Worm (Caenorhabditis elegans) whole organism, L2 larva: Measurements from ENCODE around the gene irld-47.

Experiments
- C34F6.9 ChIP-seq: fragments of 150-350 bp; optimal IDR thresholded peaks from 2 replicates; lab custom pipeline; 2014; ENCODE audit warnings: missing biosample characterization, missing genetic modification characterization
- F13H6.1 ChIP-seq: sonication (generic microtip); optimal IDR thresholded peaks from 2 replicates; lab custom pipeline; 2016; ENCODE audit warnings: missing genetic modification characterization, missing compliant biosample characterization
- Y55F3AM.14 ChIP-seq: fragments of 200-800 bp; sonication (Bioruptor generic); optimal IDR thresholded peaks from 2 replicates; lab custom pipeline; 2018; ENCODE audit warnings: mild to moderate bottlenecking, missing genetic modification characterization, missing compliant biosample characterization
- ZK546.5 ChIP-seq: sonication (generic microtip); optimal IDR thresholded peaks from 2 replicates; lab custom pipeline; 2017; ENCODE audit warnings: missing biosample characterization, missing genetic modification characterization
- alr-1 ChIP-seq: fragments of 150-350 bp; optimal IDR thresholded peaks from 2 replicates; lab custom pipeline; 2014; ENCODE audit warnings: missing biosample characterization, missing genetic modification characterization
- ama-1 ChIP-seq: fragments of 150-350 bp; optimal IDR thresholded peaks from 2 replicates; lab custom pipeline; 2018; ENCODE audit warnings: inconsistent platforms
- blmp-1 ChIP-seq: sonication (generic microtip); optimal IDR thresholded peaks from 2 replicates; lab custom pipeline; 2017; ENCODE audit warnings: missing genetic modification characterization, mild to moderate bottlenecking, missing compliant biosample characterization, antibody characterized with exemption, moderate library complexity; ENCODE audit not compliant: insufficient read depth
- ceh-16 ChIP-seq: fragments of 150-350 bp; optimal IDR thresholded peaks from 2 replicates; lab custom pipeline; 2014; ENCODE audit warnings: missing biosample characterization, missing genetic modification characterization
- crh-2 ChIP-seq: sonication (generic microtip); optimal IDR thresholded peaks from 2 replicates; lab custom pipeline; 2017; ENCODE audit warnings: missing biosample characterization, missing genetic modification characterization
- dmd-4 ChIP-seq: sonication (generic microtip); optimal IDR thresholded peaks from 2 replicates; lab custom pipeline; 2017; ENCODE audit warnings: missing biosample characterization, missing genetic modification characterization
- egl-27 ChIP-seq: sonication (generic microtip); optimal IDR thresholded peaks from 3 replicates; lab custom pipeline; 2017; ENCODE audit warnings: missing biosample characterization, missing genetic modification reagents, missing genetic modification characterization
- elt-1 ChIP-seq: fragments of 150-350 bp; optimal IDR thresholded peaks from 2 replicates; lab custom pipeline; 2014; ENCODE audit warnings: missing biosample characterization, missing genetic modification characterization
- elt-3 ChIP-seq: sonication (generic microtip); optimal IDR thresholded peaks from 2 replicates; lab custom pipeline; 2017; ENCODE audit warnings: missing biosample characterization, missing genetic modification characterization
- gmeb-1 ChIP-seq: fragments of 150-350 bp; optimal IDR thresholded peaks from 2 replicates; lab custom pipeline; 2014; ENCODE audit warnings: missing biosample characterization, missing genetic modification characterization
- lin-11 ChIP-seq: fragments of 150-350 bp; sonication (generic microtip); optimal IDR thresholded peaks from 2 replicates; lab custom pipeline; 2014; ENCODE audit warnings: missing biosample characterization, missing genetic modification characterization, inconsistent platforms, mixed read lengths
- lin-13 ChIP-seq: fragments of 150-350 bp; optimal IDR thresholded peaks from 2 replicates; lab custom pipeline; 2014; ENCODE audit warnings: missing biosample characterization, missing genetic modification reagents, missing genetic modification characterization
- lin-39 ChIP-seq: fragments of 150-350 bp; optimal IDR thresholded peaks from 2 replicates; lab custom pipeline; 2014; ENCODE audit warnings: missing biosample characterization, missing genetic modification reagents, missing genetic modification characterization
- lsy-2 ChIP-seq, 2 experiments: fragments of 150-350 bp in 1 of 2; sonication (generic microtip) in 1 of 2; optimal IDR thresholded peaks; 2 replicates each; lab custom pipeline; 2014 to 2017; ENCODE audit warnings: missing biosample characterization in 2 of 2, missing genetic modification characterization in 2 of 2
- nhr-10 ChIP-seq: sonication (generic microtip); optimal IDR thresholded peaks from 2 replicates; lab custom pipeline; 2017; ENCODE audit warnings: missing biosample characterization, missing genetic modification characterization
- nhr-11 ChIP-seq: fragments of 150-350 bp; optimal IDR thresholded peaks from 2 replicates; lab custom pipeline; 2014; ENCODE audit warnings: missing biosample characterization, missing genetic modification characterization
- nhr-12 ChIP-seq: fragments of 150-350 bp; optimal IDR thresholded peaks from 2 replicates; lab custom pipeline; 2014; ENCODE audit warnings: missing biosample characterization, missing genetic modification characterization
- nhr-21 ChIP-seq: fragments of 150-350 bp; optimal IDR thresholded peaks from 2 replicates; lab custom pipeline; 2014; ENCODE audit warnings: missing biosample characterization, missing genetic modification characterization
- nhr-23 ChIP-seq: fragments of 150-350 bp; optimal IDR thresholded peaks from 2 replicates; lab custom pipeline; 2014; ENCODE audit warnings: missing biosample characterization, missing genetic modification reagents, missing genetic modification characterization
- nhr-25 ChIP-seq: fragments of 150-350 bp; sonication (generic microtip); optimal IDR thresholded peaks from 3 replicates; lab custom pipeline; 2014; ENCODE audit warnings: missing biosample characterization, missing genetic modification characterization
- nhr-6 ChIP-seq: fragments of 150-350 bp; optimal IDR thresholded peaks from 2 replicates; lab custom pipeline; 2014; ENCODE audit warnings: missing biosample characterization, missing genetic modification characterization
- nhr-77 ChIP-seq: fragments of 150-350 bp; optimal IDR thresholded peaks from 2 replicates; lab custom pipeline; 2014; ENCODE audit warnings: missing biosample characterization, missing genetic modification characterization
- skn-1 ChIP-seq: sonication (generic microtip); optimal IDR thresholded peaks from 2 replicates; lab custom pipeline; 2017; ENCODE audit warnings: missing biosample characterization, missing genetic modification characterization
- sma-3 ChIP-seq: sonication (generic microtip); optimal IDR thresholded peaks from 2 replicates; lab custom pipeline; 2016; ENCODE audit warnings: missing genetic modification reagents, missing genetic modification characterization, missing compliant biosample characterization
- sma-9 ChIP-seq, 2 experiments: fragments of 150-350 bp in 1 of 2; sonication (generic microtip) in 1 of 2; optimal IDR thresholded peaks; 2 replicates each; lab custom pipeline; 2014 to 2016; ENCODE audit warnings: missing genetic modification characterization in 2 of 2, mild to moderate bottlenecking in 1 of 2, missing biosample characterization in 1 of 2, missing compliant biosample characterization in 1 of 2, missing genetic modification reagents in 1 of 2, moderate library complexity in 1 of 2
- snpc-4 ChIP-seq: fragments of 150-350 bp; optimal IDR thresholded peaks from 2 replicates; lab custom pipeline; 2014; ENCODE audit warnings: missing biosample characterization, missing genetic modification characterization
- unc-39 ChIP-seq: fragments of 150-350 bp; optimal IDR thresholded peaks from 2 replicates; lab custom pipeline; 2014; ENCODE audit warnings: missing biosample characterization, missing genetic modification characterization
- unc-55 ChIP-seq: fragments of 150-350 bp; sonication (generic microtip); optimal IDR thresholded peaks from 3 replicates; lab custom pipeline; 2014; ENCODE audit warnings: missing biosample characterization, missing genetic modification reagents, missing genetic modification characterization
- zag-1 ChIP-seq: fragments of 150-350 bp; optimal IDR thresholded peaks from 2 replicates; lab custom pipeline; 2014; ENCODE audit warnings: missing biosample characterization, missing genetic modification characterization
- ztf-1 ChIP-seq: fragments of 200-800 bp; sonication (Bioruptor generic); conservative IDR thresholded peaks from 2 replicates; pipeline ENCODE4 v1.3.6; 2022; ENCODE audit warnings: missing genetic modification characterization, missing compliant biosample characterization
- ztf-11 ChIP-seq: sonication (generic microtip); optimal IDR thresholded peaks from 2 replicates; lab custom pipeline; 2017; ENCODE audit warnings: missing biosample characterization, missing genetic modification characterization

The irld-47 gene

ce11 chrII:7812332-7812731 is 10.0 kb downstream of the irld-47 start:
- TF ChIP-seq lin-11 (tag; lab: Kevin White, UChicago): no peak
- no peak for TF ChIP-seq skn-1 (tag; lab: Kevin White, UChicago)
- TF ChIP-seq egl-27 (tag; lab: Kevin White, UChicago): no peak
- no peak for TF ChIP-seq Y55F3AM.14
- no peak for TF ChIP-seq elt-1 (tag; lab: Kevin White, UChicago)
- TF ChIP-seq nhr-11 (tag; lab: Kevin White, UChicago): no peak
- TF ChIP-seq ceh-16 (tag; lab: Kevin White, UChicago): no peak
- TF ChIP-seq gmeb-1 (tag; lab: Kevin White, UChicago): no peak
- TF ChIP-seq blmp-1 (tag; lab: Kevin White, UChicago): no peak

DNA sequence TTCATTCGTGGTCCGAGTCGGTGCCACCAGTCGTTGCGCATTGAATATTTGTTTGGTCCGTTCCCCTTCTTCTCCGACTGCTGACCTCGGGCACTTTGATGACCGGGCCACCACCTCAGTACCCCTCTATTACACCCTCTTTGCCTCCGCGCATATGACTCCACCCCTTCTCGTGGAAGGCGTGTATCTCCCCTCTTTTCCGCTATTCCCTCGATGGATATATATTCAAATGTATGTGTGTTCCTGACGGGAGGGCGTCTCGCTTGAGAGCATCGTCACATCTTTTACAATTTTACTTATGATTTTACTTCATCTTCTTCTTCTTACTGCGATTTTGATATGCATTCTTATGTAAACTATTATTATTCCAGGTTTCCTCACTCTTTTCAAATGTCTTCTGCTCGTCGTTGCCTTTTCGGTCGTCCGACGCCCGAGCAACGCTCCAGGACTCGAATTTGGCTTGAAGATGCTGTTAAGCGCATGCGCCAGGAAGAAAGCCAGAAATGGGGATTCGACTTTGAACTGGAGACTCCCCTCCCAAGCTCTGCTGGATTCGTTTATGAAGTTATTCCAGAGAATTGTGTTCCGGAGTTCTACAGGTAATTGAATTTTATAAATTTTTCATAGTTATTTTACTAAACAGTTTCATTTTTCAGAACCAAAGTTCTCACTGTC is 11.3 kb downstream of the irld-47 start, which contains the start of gene cki-1:
TSS of gene cki-1 (plus strand) at position 372 of the 675 bp plus-strand sequence.
- TF ChIP-seq gmeb-1 (tag; lab: Kevin White, UChicago) (no peak), sma-9 (GFP tag; optimal IDR thresholded peaks at IDR 0.05; lab: Kevin White, UChicago) (no peak), sma-9 (tag; optimal IDR thresholded peaks at IDR 0.05; lab: Kevin White, UChicago) (no peak), nhr-12 (tag; lab: Kevin White, UChicago) (no peak), ama-1 (no peak), nhr-10 (tag; lab: Kevin White, UChicago) (no peak), sma-3 (GFP tag; lab: Kevin White, UChicago) (no peak), nhr-6 (no peak), nhr-21 (no peak), nhr-25 (no peak), lin-11 (tag; lab: Kevin White, UChicago) (no peak), ztf-11 (tag; lab: Kevin White, UChicago) (no peak), blmp-1 (tag; lab: Kevin White, UChicago) (no peak), nhr-77 (tag; lab: Kevin White, UChicago) (no peak), ztf-1 (no peak), unc-39 (tag; lab: Kevin White, UChicago) (no peak), zag-1 (tag; lab: Kevin White, UChicago) (no peak), ZK546.5 (tag; lab: Kevin White, UChicago) (no peak), lin-13 (GFP tag; lab: Kevin White, UChicago) (no peak)

DNA sequence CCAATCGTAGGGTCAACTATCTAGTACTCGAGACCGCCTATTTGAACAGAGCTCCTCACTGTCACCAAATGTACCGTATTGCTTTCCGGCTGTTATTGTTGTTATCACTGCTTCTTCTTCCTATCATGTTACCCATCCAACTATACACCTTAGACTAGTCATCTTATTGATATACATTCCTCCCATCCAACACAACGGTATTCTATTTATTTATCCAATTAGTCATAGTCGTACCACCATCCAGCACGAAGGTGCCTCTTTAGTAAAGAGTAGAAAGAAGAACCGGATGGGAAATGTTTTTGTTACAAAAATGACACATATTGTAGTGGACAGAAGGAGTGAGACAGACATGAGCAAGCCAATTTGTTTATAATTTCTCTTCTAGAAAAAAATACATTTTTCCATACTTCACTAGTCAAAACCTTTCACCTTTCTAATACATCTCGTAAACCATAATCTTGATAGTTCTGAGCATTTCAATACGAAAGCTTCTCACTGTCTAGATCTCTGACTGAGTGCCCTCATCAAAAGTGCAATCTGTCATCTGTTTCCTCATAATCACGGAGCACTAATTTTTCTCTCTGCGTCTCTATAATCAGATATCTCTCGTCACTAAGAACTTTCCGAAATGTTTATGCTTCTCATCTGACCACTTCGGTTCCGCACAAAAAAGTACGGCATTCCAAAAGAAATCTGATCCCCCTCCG is 12.0 kb downstream of the irld-47 start:
- TF ChIP-seq snpc-4 (tag; lab: Kevin White, UChicago) (no peak), crh-2 (tag; lab: Kevin White, UChicago) (no peak), blmp-1 (tag; lab: Kevin White, UChicago) (no peak), dmd-4 (tag; lab: Kevin White, UChicago) (no peak), lin-11 (tag; lab: Kevin White, UChicago) (no peak), C34F6.9 (no peak), elt-1 (tag; lab: Kevin White, UChicago) (no peak), nhr-23 (no peak), lsy-2 (tag; optimal IDR thresholded peaks at IDR 0.05; lab: Kevin White, UChicago) (no peak), unc-55 (GFP tag; lab: Kevin White, UChicago) (no peak), alr-1 (no peak), elt-3 (no peak), F13H6.1 (tag; lab: Kevin White, UChicago) (no peak), unc-39 (tag; lab: Kevin White, UChicago) (no peak)

- no peak for TF ChIP-seq sma-9 (GFP tag; optimal IDR thresholded peaks at IDR 0.05; lab: Kevin White, UChicago)
- TF ChIP-seq sma-9 (tag; optimal IDR thresholded peaks at IDR 0.05; lab: Kevin White, UChicago): no peak
- no peak for TF ChIP-seq unc-55 (GFP tag; lab: Kevin White, UChicago)
- no peak for TF ChIP-seq nhr-6
- no peak for TF ChIP-seq lin-39 (tag; lab: Kevin White, UChicago)
- TF ChIP-seq nhr-77 (tag; lab: Kevin White, UChicago): no peak
Observed at ce11 chrII:7809358-7809914, 12.9 kb downstream of the irld-47 start.
